Worm (Caenorhabditis elegans) whole organism, L2 larva: ENCODE results near the gene fbxa-114.

Source experiments
- F13H6.1 ChIP-seq: sonication (generic microtip); optimal IDR thresholded peaks from 2 replicates; lab custom pipeline; 2016; ENCODE audit warnings: missing genetic modification characterization, missing compliant biosample characterization
- R02D3.7 ChIP-seq: fragments of 150-350 bp; optimal IDR thresholded peaks from 2 replicates; lab custom pipeline; 2014; ENCODE audit warnings: missing biosample characterization, missing genetic modification characterization
- ZK546.5 ChIP-seq: sonication (generic microtip); optimal IDR thresholded peaks from 2 replicates; lab custom pipeline; 2017; ENCODE audit warnings: missing biosample characterization, missing genetic modification characterization
- alr-1 ChIP-seq: fragments of 150-350 bp; optimal IDR thresholded peaks from 2 replicates; lab custom pipeline; 2014; ENCODE audit warnings: missing biosample characterization, missing genetic modification characterization
- aly-2 ChIP-seq: fragments of 150-350 bp; optimal IDR thresholded peaks from 2 replicates; lab custom pipeline; 2014; ENCODE audit warnings: missing biosample characterization, missing genetic modification characterization
- ama-1 ChIP-seq: fragments of 150-350 bp; optimal IDR thresholded peaks from 2 replicates; lab custom pipeline; 2018; ENCODE audit warnings: inconsistent platforms
- blmp-1 ChIP-seq: sonication (generic microtip); optimal IDR thresholded peaks from 2 replicates; lab custom pipeline; 2017; ENCODE audit warnings: missing genetic modification characterization, mild to moderate bottlenecking, missing compliant biosample characterization, antibody characterized with exemption, moderate library complexity; ENCODE audit not compliant: insufficient read depth
- ceh-16 ChIP-seq: fragments of 150-350 bp; optimal IDR thresholded peaks from 2 replicates; lab custom pipeline; 2014; ENCODE audit warnings: missing biosample characterization, missing genetic modification characterization
- crh-2 ChIP-seq: sonication (generic microtip); optimal IDR thresholded peaks from 2 replicates; lab custom pipeline; 2017; ENCODE audit warnings: missing biosample characterization, missing genetic modification characterization
- elt-1 ChIP-seq: fragments of 150-350 bp; optimal IDR thresholded peaks from 2 replicates; lab custom pipeline; 2014; ENCODE audit warnings: missing biosample characterization, missing genetic modification characterization
- elt-3 ChIP-seq: sonication (generic microtip); optimal IDR thresholded peaks from 2 replicates; lab custom pipeline; 2017; ENCODE audit warnings: missing biosample characterization, missing genetic modification characterization
- fos-1 ChIP-seq: fragments of 150-350 bp; optimal IDR thresholded peaks from 2 replicates; lab custom pipeline; 2014; ENCODE audit warnings: missing biosample characterization, missing genetic modification characterization
- gmeb-1 ChIP-seq: fragments of 150-350 bp; optimal IDR thresholded peaks from 2 replicates; lab custom pipeline; 2014; ENCODE audit warnings: missing biosample characterization, missing genetic modification characterization
- lin-11 ChIP-seq: fragments of 150-350 bp; sonication (generic microtip); optimal IDR thresholded peaks from 2 replicates; lab custom pipeline; 2014; ENCODE audit warnings: missing biosample characterization, missing genetic modification characterization, inconsistent platforms, mixed read lengths
- lin-13 ChIP-seq: fragments of 150-350 bp; optimal IDR thresholded peaks from 2 replicates; lab custom pipeline; 2014; ENCODE audit warnings: missing biosample characterization, missing genetic modification reagents, missing genetic modification characterization
- lsy-2 ChIP-seq, 2 experiments: fragments of 150-350 bp in 1 of 2; sonication (generic microtip) in 1 of 2; optimal IDR thresholded peaks; 2 replicates each; lab custom pipeline; 2014 to 2017; ENCODE audit warnings: missing biosample characterization in 2 of 2, missing genetic modification characterization in 2 of 2
- mab-5 ChIP-seq: fragments of 150-350 bp; optimal IDR thresholded peaks from 2 replicates; lab custom pipeline; 2014; ENCODE audit warnings: missing biosample characterization, missing genetic modification characterization
- mdl-1 ChIP-seq, 2 experiments: fragments of 150-350 bp in 1 of 2; sonication (generic microtip) in 1 of 2; optimal IDR thresholded peaks; 2 replicates each; lab custom pipeline; 2017; ENCODE audit warnings: missing biosample characterization in 2 of 2, missing genetic modification characterization in 2 of 2
- nhr-10 ChIP-seq: sonication (generic microtip); optimal IDR thresholded peaks from 2 replicates; lab custom pipeline; 2017; ENCODE audit warnings: missing biosample characterization, missing genetic modification characterization
- nhr-129 ChIP-seq: fragments of 150-350 bp; optimal IDR thresholded peaks from 2 replicates; lab custom pipeline; 2014; ENCODE audit warnings: missing biosample characterization, missing genetic modification characterization
- nhr-21 ChIP-seq: fragments of 150-350 bp; optimal IDR thresholded peaks from 2 replicates; lab custom pipeline; 2014; ENCODE audit warnings: missing biosample characterization, missing genetic modification characterization
- nhr-237 ChIP-seq: fragments of 150-350 bp; optimal IDR thresholded peaks from 2 replicates; lab custom pipeline; 2014; ENCODE audit warnings: missing biosample characterization, missing genetic modification characterization
- nhr-6 ChIP-seq: fragments of 150-350 bp; optimal IDR thresholded peaks from 2 replicates; lab custom pipeline; 2014; ENCODE audit warnings: missing biosample characterization, missing genetic modification characterization
- sem-4 ChIP-seq: fragments of 150-350 bp; optimal IDR thresholded peaks from 2 replicates; lab custom pipeline; 2014; ENCODE audit warnings: missing biosample characterization, missing genetic modification reagents, missing genetic modification characterization
- skn-1 ChIP-seq: sonication (generic microtip); optimal IDR thresholded peaks from 2 replicates; lab custom pipeline; 2017; ENCODE audit warnings: missing biosample characterization, missing genetic modification characterization
- sma-3 ChIP-seq: sonication (generic microtip); optimal IDR thresholded peaks from 2 replicates; lab custom pipeline; 2016; ENCODE audit warnings: missing genetic modification reagents, missing genetic modification characterization, missing compliant biosample characterization
- sma-9 ChIP-seq, 2 experiments: fragments of 150-350 bp in 1 of 2; sonication (generic microtip) in 1 of 2; optimal IDR thresholded peaks; 2 replicates each; lab custom pipeline; 2014 to 2016; ENCODE audit warnings: missing genetic modification characterization in 2 of 2, mild to moderate bottlenecking in 1 of 2, missing biosample characterization in 1 of 2, missing compliant biosample characterization in 1 of 2, missing genetic modification reagents in 1 of 2, moderate library complexity in 1 of 2
- unc-55 ChIP-seq: fragments of 150-350 bp; sonication (generic microtip); optimal IDR thresholded peaks from 3 replicates; lab custom pipeline; 2014; ENCODE audit warnings: missing biosample characterization, missing genetic modification reagents, missing genetic modification characterization
- zag-1 ChIP-seq: fragments of 150-350 bp; optimal IDR thresholded peaks from 2 replicates; lab custom pipeline; 2014; ENCODE audit warnings: missing biosample characterization, missing genetic modification characterization
- ztf-11 ChIP-seq: sonication (generic microtip); optimal IDR thresholded peaks from 2 replicates; lab custom pipeline; 2017; ENCODE audit warnings: missing biosample characterization, missing genetic modification characterization
- ztf-4 ChIP-seq: fragments of 150-350 bp; optimal IDR thresholded peaks from 2 replicates; lab custom pipeline; 2014; ENCODE audit warnings: missing biosample characterization, missing genetic modification characterization

fbxa-114 gene

ce11 chrV:20162290-20163104 lies 38.9 kb upstream of the fbxa-114 start:
- no peak for TF ChIP-seq lin-11 (tag; lab: Kevin White, UChicago)
- TF ChIP-seq sma-9 (GFP tag; optimal IDR thresholded peaks at IDR 0.05; lab: Kevin White, UChicago) = peak; percentile 17
- no peak for TF ChIP-seq sma-9 (tag; optimal IDR thresholded peaks at IDR 0.05; lab: Kevin White, UChicago)
- TF ChIP-seq nhr-237 (tag; lab: Kevin White, UChicago) = no peak
- peak; percentile 86 for TF ChIP-seq ama-1 (lab: Kevin White, UChicago)
- peak; percentile 27 for TF ChIP-seq lin-13 (GFP tag; lab: Kevin White, UChicago)
- TF ChIP-seq fos-1 (tag; lab: Kevin White, UChicago) = peak; percentile 23
- TF ChIP-seq crh-2 (tag; lab: Kevin White, UChicago) = peak; percentile 30
- TF ChIP-seq gmeb-1 (tag; lab: Kevin White, UChicago) = peak; percentile 73
- TF ChIP-seq mab-5 (tag; lab: Kevin White, UChicago) = no peak
- TF ChIP-seq, all 48 proteins: peak for 6

ce11 chrV:20163105-20163449 lies 38.3 kb upstream of the fbxa-114 start:
- no peak for TF ChIP-seq ceh-16 (tag; lab: Kevin White, UChicago)
- TF ChIP-seq ama-1 (lab: Kevin White, UChicago) = peak; percentile 58
- TF ChIP-seq ztf-4 = no peak
- TF ChIP-seq, all 48 proteins: peak for 1

- TF ChIP-seq alr-1 (tag; lab: Kevin White, UChicago) (no peak), nhr-6 (tag; lab: Kevin White, UChicago) (no peak), ama-1 (lab: Kevin White, UChicago) (peak; percentile 89), F13H6.1 (peak; percentile 39), lin-13 (GFP tag; lab: Kevin White, UChicago) (no peak), ztf-4 (no peak), ztf-11 (tag; lab: Kevin White, UChicago) (no peak), sma-3 (peak; percentile 65), elt-1 (no peak), elt-3 (no peak), R02D3.7 (tag; lab: Kevin White, UChicago) (no peak), sem-4 (no peak), fos-1 (tag; lab: Kevin White, UChicago) (peak; percentile 69), nhr-129 (peak; percentile 43), blmp-1 (no peak), nhr-21 (tag; lab: Kevin White, UChicago) (no peak), aly-2 (tag; lab: Kevin White, UChicago) (no peak), crh-2 (tag; lab: Kevin White, UChicago) (peak; percentile 95), mdl-1 (tag; optimal IDR thresholded peaks at IDR 0.05; lab: Kevin White, UChicago) (no peak), sma-9 (GFP tag; optimal IDR thresholded peaks at IDR 0.05; lab: Kevin White, UChicago) (peak; percentile 66), sma-9 (tag; optimal IDR thresholded peaks at IDR 0.05; lab: Kevin White, UChicago) (no peak), gmeb-1 (tag; lab: Kevin White, UChicago) (peak; percentile 63), unc-55 (GFP tag; lab: Kevin White, UChicago) (no peak), lsy-2 (tag; optimal IDR thresholded peaks at IDR 0.05; lab: Kevin White, UChicago) (peak in 1 of 2 experiments; percentile 35), zag-1 (tag; lab: Kevin White, UChicago) (no peak), skn-1 (tag; lab: Kevin White, UChicago) (no peak), ZK546.5 (no peak), nhr-10 (tag; lab: Kevin White, UChicago) (peak; percentile 6)
These were observed 37.1 kb upstream of the fbxa-114 start, which contains the start of gene F19B2.5 for ce11 chrV:20164059-20164892. TSS of gene F19B2.5 (minus strand) at chrV:20164165.

ce11 chrV:20165808-20166207 lies 35.6 kb upstream of the fbxa-114 start:
- TF ChIP-seq aly-2 (tag; lab: Kevin White, UChicago) (no peak), skn-1 (tag; lab: Kevin White, UChicago) (peak; percentile 86), fos-1 (tag; lab: Kevin White, UChicago) (peak; percentile 8), gmeb-1 (tag; lab: Kevin White, UChicago) (no peak)
